Worm (Caenorhabditis elegans) whole organism, L2 larva: ENCODE data around the gene irld-14.
A peak's percentile ranks its signal among the peaks of the same experiment; 100 is the strongest.

ENCODE experiments used
- C34F6.9 ChIP-seq: fragments of 150-350 bp; optimal IDR thresholded peaks from 2 replicates; lab custom pipeline; 2014; ENCODE audit warnings: missing biosample characterization, missing genetic modification characterization
- R02D3.7 ChIP-seq: fragments of 150-350 bp; optimal IDR thresholded peaks from 2 replicates; lab custom pipeline; 2014; ENCODE audit warnings: missing biosample characterization, missing genetic modification characterization
- Y55F3AM.14 ChIP-seq: fragments of 200-800 bp; sonication (Bioruptor generic); optimal IDR thresholded peaks from 2 replicates; lab custom pipeline; 2018; ENCODE audit warnings: mild to moderate bottlenecking, missing genetic modification characterization, missing compliant biosample characterization
- ZK546.5 ChIP-seq: sonication (generic microtip); optimal IDR thresholded peaks from 2 replicates; lab custom pipeline; 2017; ENCODE audit warnings: missing biosample characterization, missing genetic modification characterization
- alr-1 ChIP-seq: fragments of 150-350 bp; optimal IDR thresholded peaks from 2 replicates; lab custom pipeline; 2014; ENCODE audit warnings: missing biosample characterization, missing genetic modification characterization
- aly-2 ChIP-seq: fragments of 150-350 bp; optimal IDR thresholded peaks from 2 replicates; lab custom pipeline; 2014; ENCODE audit warnings: missing biosample characterization, missing genetic modification characterization
- ama-1 ChIP-seq: fragments of 150-350 bp; optimal IDR thresholded peaks from 2 replicates; lab custom pipeline; 2018; ENCODE audit warnings: inconsistent platforms
- blmp-1 ChIP-seq: sonication (generic microtip); optimal IDR thresholded peaks from 2 replicates; lab custom pipeline; 2017; ENCODE audit warnings: missing genetic modification characterization, mild to moderate bottlenecking, missing compliant biosample characterization, antibody characterized with exemption, moderate library complexity; ENCODE audit not compliant: insufficient read depth
- ceh-82 ChIP-seq: fragments of 150-350 bp; optimal IDR thresholded peaks from 2 replicates; lab custom pipeline; 2014; ENCODE audit warnings: missing biosample characterization, missing genetic modification characterization
- crh-2 ChIP-seq: sonication (generic microtip); optimal IDR thresholded peaks from 2 replicates; lab custom pipeline; 2017; ENCODE audit warnings: missing biosample characterization, missing genetic modification characterization
- dmd-4 ChIP-seq: sonication (generic microtip); optimal IDR thresholded peaks from 2 replicates; lab custom pipeline; 2017; ENCODE audit warnings: missing biosample characterization, missing genetic modification characterization
- egl-27 ChIP-seq: sonication (generic microtip); optimal IDR thresholded peaks from 3 replicates; lab custom pipeline; 2017; ENCODE audit warnings: missing biosample characterization, missing genetic modification reagents, missing genetic modification characterization
- elt-1 ChIP-seq: fragments of 150-350 bp; optimal IDR thresholded peaks from 2 replicates; lab custom pipeline; 2014; ENCODE audit warnings: missing biosample characterization, missing genetic modification characterization
- elt-3 ChIP-seq: sonication (generic microtip); optimal IDR thresholded peaks from 2 replicates; lab custom pipeline; 2017; ENCODE audit warnings: missing biosample characterization, missing genetic modification characterization
- fos-1 ChIP-seq: fragments of 150-350 bp; optimal IDR thresholded peaks from 2 replicates; lab custom pipeline; 2014; ENCODE audit warnings: missing biosample characterization, missing genetic modification characterization
- gmeb-1 ChIP-seq: fragments of 150-350 bp; optimal IDR thresholded peaks from 2 replicates; lab custom pipeline; 2014; ENCODE audit warnings: missing biosample characterization, missing genetic modification characterization
- lin-13 ChIP-seq: fragments of 150-350 bp; optimal IDR thresholded peaks from 2 replicates; lab custom pipeline; 2014; ENCODE audit warnings: missing biosample characterization, missing genetic modification reagents, missing genetic modification characterization
- lin-39 ChIP-seq: fragments of 150-350 bp; optimal IDR thresholded peaks from 2 replicates; lab custom pipeline; 2014; ENCODE audit warnings: missing biosample characterization, missing genetic modification reagents, missing genetic modification characterization
- lsy-2 ChIP-seq, 2 experiments: fragments of 150-350 bp in 1 of 2; sonication (generic microtip) in 1 of 2; optimal IDR thresholded peaks; 2 replicates each; lab custom pipeline; 2014 to 2017; ENCODE audit warnings: missing biosample characterization in 2 of 2, missing genetic modification characterization in 2 of 2
- mab-5 ChIP-seq: fragments of 150-350 bp; optimal IDR thresholded peaks from 2 replicates; lab custom pipeline; 2014; ENCODE audit warnings: missing biosample characterization, missing genetic modification characterization
- mdl-1 ChIP-seq, 2 experiments: fragments of 150-350 bp in 1 of 2; sonication (generic microtip) in 1 of 2; optimal IDR thresholded peaks; 2 replicates each; lab custom pipeline; 2017; ENCODE audit warnings: missing biosample characterization in 2 of 2, missing genetic modification characterization in 2 of 2
- nhr-10 ChIP-seq: sonication (generic microtip); optimal IDR thresholded peaks from 2 replicates; lab custom pipeline; 2017; ENCODE audit warnings: missing biosample characterization, missing genetic modification characterization
- nhr-11 ChIP-seq: fragments of 150-350 bp; optimal IDR thresholded peaks from 2 replicates; lab custom pipeline; 2014; ENCODE audit warnings: missing biosample characterization, missing genetic modification characterization
- nhr-12 ChIP-seq: fragments of 150-350 bp; optimal IDR thresholded peaks from 2 replicates; lab custom pipeline; 2014; ENCODE audit warnings: missing biosample characterization, missing genetic modification characterization
- nhr-129 ChIP-seq: fragments of 150-350 bp; optimal IDR thresholded peaks from 2 replicates; lab custom pipeline; 2014; ENCODE audit warnings: missing biosample characterization, missing genetic modification characterization
- nhr-21 ChIP-seq: fragments of 150-350 bp; optimal IDR thresholded peaks from 2 replicates; lab custom pipeline; 2014; ENCODE audit warnings: missing biosample characterization, missing genetic modification characterization
- nhr-23 ChIP-seq: fragments of 150-350 bp; optimal IDR thresholded peaks from 2 replicates; lab custom pipeline; 2014; ENCODE audit warnings: missing biosample characterization, missing genetic modification reagents, missing genetic modification characterization
- nhr-237 ChIP-seq: fragments of 150-350 bp; optimal IDR thresholded peaks from 2 replicates; lab custom pipeline; 2014; ENCODE audit warnings: missing biosample characterization, missing genetic modification characterization
- nhr-6 ChIP-seq: fragments of 150-350 bp; optimal IDR thresholded peaks from 2 replicates; lab custom pipeline; 2014; ENCODE audit warnings: missing biosample characterization, missing genetic modification characterization
- nhr-77 ChIP-seq: fragments of 150-350 bp; optimal IDR thresholded peaks from 2 replicates; lab custom pipeline; 2014; ENCODE audit warnings: missing biosample characterization, missing genetic modification characterization
- peb-1 ChIP-seq: fragments of 150-350 bp; optimal IDR thresholded peaks from 2 replicates; lab custom pipeline; 2014; ENCODE audit warnings: missing biosample characterization, missing genetic modification characterization
- sem-4 ChIP-seq: fragments of 150-350 bp; optimal IDR thresholded peaks from 2 replicates; lab custom pipeline; 2014; ENCODE audit warnings: missing biosample characterization, missing genetic modification reagents, missing genetic modification characterization
- skn-1 ChIP-seq: sonication (generic microtip); optimal IDR thresholded peaks from 2 replicates; lab custom pipeline; 2017; ENCODE audit warnings: missing biosample characterization, missing genetic modification characterization
- sma-3 ChIP-seq: sonication (generic microtip); optimal IDR thresholded peaks from 2 replicates; lab custom pipeline; 2016; ENCODE audit warnings: missing genetic modification reagents, missing genetic modification characterization, missing compliant biosample characterization
- sma-9 ChIP-seq, 2 experiments: fragments of 150-350 bp in 1 of 2; sonication (generic microtip) in 1 of 2; optimal IDR thresholded peaks; 2 replicates each; lab custom pipeline; 2014 to 2016; ENCODE audit warnings: missing genetic modification characterization in 2 of 2, mild to moderate bottlenecking in 1 of 2, missing biosample characterization in 1 of 2, missing compliant biosample characterization in 1 of 2, missing genetic modification reagents in 1 of 2, moderate library complexity in 1 of 2
- snpc-4 ChIP-seq: fragments of 150-350 bp; optimal IDR thresholded peaks from 2 replicates; lab custom pipeline; 2014; ENCODE audit warnings: missing biosample characterization, missing genetic modification characterization
- unc-39 ChIP-seq: fragments of 150-350 bp; optimal IDR thresholded peaks from 2 replicates; lab custom pipeline; 2014; ENCODE audit warnings: missing biosample characterization, missing genetic modification characterization
- unc-55 ChIP-seq: fragments of 150-350 bp; sonication (generic microtip); optimal IDR thresholded peaks from 3 replicates; lab custom pipeline; 2014; ENCODE audit warnings: missing biosample characterization, missing genetic modification reagents, missing genetic modification characterization
- unc-62 ChIP-seq: fragments of 150-350 bp; optimal IDR thresholded peaks from 2 replicates; lab custom pipeline; 2014; ENCODE audit warnings: missing biosample characterization, missing genetic modification reagents, missing genetic modification characterization
- zag-1 ChIP-seq: fragments of 150-350 bp; optimal IDR thresholded peaks from 2 replicates; lab custom pipeline; 2014; ENCODE audit warnings: missing biosample characterization, missing genetic modification characterization
- ztf-1 ChIP-seq: fragments of 200-800 bp; sonication (Bioruptor generic); conservative IDR thresholded peaks from 2 replicates; pipeline ENCODE4 v1.3.6; 2022; ENCODE audit warnings: missing genetic modification characterization, missing compliant biosample characterization
- ztf-11 ChIP-seq: sonication (generic microtip); optimal IDR thresholded peaks from 2 replicates; lab custom pipeline; 2017; ENCODE audit warnings: missing biosample characterization, missing genetic modification characterization

irld-14 gene

ce11 chrV:14971136-14971535 lies 25.2 kb upstream of the irld-14 start, which contains the start of gene nlp-59:
Gene nlp-59 (plus strand): TSS chrV:14971436.
- no peak for TF ChIP-seq snpc-4 (tag; lab: Kevin White, UChicago)

ce11 chrV:14978205-14978751 lies 18.1 kb upstream of the irld-14 start, which contains the start of the genes grd-12 and F02D8.1:
Gene grd-12 (plus strand): TSS chrV:14978505.
Gene F02D8.1 (minus strand): TSS chrV:14978701.
- TF ChIP-seq mdl-1 (tag; optimal IDR thresholded peaks at IDR 0.05; lab: Kevin White, UChicago) (no peak), sma-9 (GFP tag; optimal IDR thresholded peaks at IDR 0.05; lab: Kevin White, UChicago) (no peak), sma-9 (tag; optimal IDR thresholded peaks at IDR 0.05; lab: Kevin White, UChicago) (no peak), sma-3 (GFP tag; lab: Kevin White, UChicago) (no peak), ZK546.5 (tag; lab: Kevin White, UChicago) (no peak), ama-1 (lab: Kevin White, UChicago) (no peak), elt-1 (tag; lab: Kevin White, UChicago) (no peak), nhr-11 (tag; lab: Kevin White, UChicago) (no peak), alr-1 (no peak), nhr-23 (no peak)

DNA sequence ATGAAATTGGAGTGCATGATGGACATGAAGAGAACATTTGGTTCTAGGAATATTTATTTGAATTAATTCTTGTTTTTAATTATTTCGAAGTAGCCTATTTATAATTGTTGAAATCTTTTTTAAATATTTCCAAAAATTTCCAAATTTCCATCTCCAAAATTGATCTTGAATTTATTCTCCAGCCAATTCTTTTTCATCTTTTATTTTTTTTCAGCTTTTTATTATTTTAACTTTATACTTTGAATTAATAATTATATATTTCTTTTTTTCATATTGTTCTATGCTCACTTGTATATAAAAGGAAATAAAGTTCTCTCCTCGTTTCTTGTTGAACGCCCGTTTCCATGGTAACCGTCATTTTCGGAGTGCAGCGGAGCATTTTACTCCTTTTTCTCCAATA lies 16.4 kb upstream of the irld-14 start, which contains the start of gene xbx-1:
Gene xbx-1, plus strand, starts transcription at position 301 of the 400 bp plus-strand sequence.
- TF ChIP-seq alr-1 (no peak), nhr-11 (tag; lab: Kevin White, UChicago) (no peak), peb-1 (no peak), nhr-12 (tag; lab: Kevin White, UChicago) (no peak), unc-62 (no peak), skn-1 (no peak), elt-3 (tag; lab: Kevin White, UChicago) (no peak), Y55F3AM.14 (GFP tag; lab: Kevin White, UChicago) (no peak), dmd-4 (tag; lab: Kevin White, UChicago) (no peak)

DNA sequence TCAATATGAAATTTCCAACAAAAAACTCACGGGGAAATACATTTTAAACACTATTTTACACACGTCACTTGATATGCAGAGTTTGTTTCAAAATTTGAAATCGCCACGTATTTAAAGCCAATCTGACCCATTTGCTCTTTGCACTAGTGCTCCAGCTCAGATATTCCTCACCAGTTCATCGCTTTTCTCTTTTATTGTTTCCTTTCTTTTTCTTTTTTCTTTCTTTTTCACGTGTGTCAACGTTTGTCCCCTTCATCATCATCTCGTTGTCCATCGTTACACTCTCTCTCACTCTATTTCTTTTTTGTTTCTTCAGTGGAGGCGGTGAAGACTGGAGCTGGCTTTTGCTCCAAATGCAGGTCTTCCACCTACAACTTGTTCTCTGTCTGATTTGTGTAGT lies 11.7 kb upstream of the irld-14 start, which contains the start of gene F02D8.4:
Gene F02D8.4, plus strand, starts transcription at position 301 of the 400 bp plus-strand sequence.
- TF ChIP-seq fos-1 (tag; lab: Kevin White, UChicago) (no peak), nhr-77 (tag; lab: Kevin White, UChicago) (no peak), C34F6.9 (tag; lab: Kevin White, UChicago) (peak; percentile 4)

- TF ChIP-seq nhr-6 (tag; lab: Kevin White, UChicago) (no peak), ztf-11 (tag; lab: Kevin White, UChicago) (no peak), ztf-1 (no peak), blmp-1 (tag; lab: Kevin White, UChicago) (no peak), nhr-129 (tag; lab: Kevin White, UChicago) (peak; percentile 12), nhr-10 (tag; lab: Kevin White, UChicago) (no peak), dmd-4 (tag; lab: Kevin White, UChicago) (no peak), lin-39 (tag; lab: Kevin White, UChicago) (no peak), mab-5 (no peak), sem-4 (no peak), elt-3 (tag; lab: Kevin White, UChicago) (no peak), fos-1 (tag; lab: Kevin White, UChicago) (no peak), zag-1 (tag; lab: Kevin White, UChicago) (no peak), aly-2 (tag; lab: Kevin White, UChicago) (no peak), nhr-77 (tag; lab: Kevin White, UChicago) (no peak), unc-62 (no peak), nhr-21 (tag; lab: Kevin White, UChicago) (no peak), nhr-237 (tag; lab: Kevin White, UChicago) (no peak), Y55F3AM.14 (GFP tag; lab: Kevin White, UChicago) (no peak), nhr-23 (no peak), unc-55 (GFP tag; lab: Kevin White, UChicago) (peak; percentile 69), nhr-11 (tag; lab: Kevin White, UChicago) (no peak), ceh-82 (tag; lab: Kevin White, UChicago) (no peak), elt-1 (tag; lab: Kevin White, UChicago) (no peak), R02D3.7 (peak; percentile 84), crh-2 (tag; lab: Kevin White, UChicago) (peak; percentile 13), ZK546.5 (tag; lab: Kevin White, UChicago) (no peak), peb-1 (no peak), nhr-12 (tag; lab: Kevin White, UChicago) (no peak), egl-27 (tag; lab: Kevin White, UChicago) (no peak), unc-39 (tag; lab: Kevin White, UChicago) (no peak), lin-13 (GFP tag; lab: Kevin White, UChicago) (no peak), lsy-2 (tag; optimal IDR thresholded peaks at IDR 0.05; lab: Kevin White, UChicago) (peak in 1 of 2 experiments; percentile 67), ama-1 (lab: Kevin White, UChicago) (no peak), gmeb-1 (tag; lab: Kevin White, UChicago) (peak; percentile 82), C34F6.9 (tag; lab: Kevin White, UChicago) (no peak), alr-1 (no peak), sma-9 (GFP tag; optimal IDR thresholded peaks at IDR 0.05; lab: Kevin White, UChicago) (peak; percentile 21), sma-9 (tag; optimal IDR thresholded peaks at IDR 0.05; lab: Kevin White, UChicago) (no peak), snpc-4 (tag; lab: Kevin White, UChicago) (no peak)
Measured at ce11 chrV:14990843-14991242, 5.5 kb upstream of the irld-14 start, which contains the start of the genes cdt-2 and T01C3.2. Gene cdt-2 (minus strand): TSS chrV:14991126. Gene T01C3.2 (plus strand): TSS chrV:14991168.
